Worm (Caenorhabditis elegans) whole organism, L1 larva: ENCODE results near the gene sec-6.
A peak's percentile ranks its signal among the peaks of the same experiment; 100 is the strongest.

Source experiments
- C04F5.9 ChIP-seq: sonication (generic microtip); optimal IDR thresholded peaks from 2 replicates; lab custom pipeline; 2016; ENCODE audit warnings: missing genetic modification characterization, missing compliant biosample characterization
- F16B12.6 ChIP-seq: fragments of 150-350 bp; optimal IDR thresholded peaks from 2 replicates; lab custom pipeline; 2014; ENCODE audit warnings: missing biosample characterization, missing genetic modification characterization
- aha-1 ChIP-seq: fragments of 150-350 bp; optimal IDR thresholded peaks from 2 replicates; lab custom pipeline; 2014; ENCODE audit warnings: missing biosample characterization, missing genetic modification characterization
- alr-1 ChIP-seq: fragments of 200-800 bp; sonication (Bioruptor generic); optimal IDR thresholded peaks from 2 replicates; lab custom pipeline; 2018; ENCODE audit warnings: borderline replicate concordance, mild to moderate bottlenecking, missing genetic modification characterization, missing compliant biosample characterization
- ama-1 ChIP-seq: fragments of 150-350 bp; optimal IDR thresholded peaks from 2 replicates; lab custom pipeline; 2014
- blmp-1 ChIP-seq: fragments of 150-350 bp; optimal IDR thresholded peaks from 2 replicates; lab custom pipeline; 2014; ENCODE audit warnings: missing biosample characterization, missing genetic modification characterization
- ceh-63 ChIP-seq: fragments of 200-800 bp; sonication (Bioruptor generic); optimal IDR thresholded peaks from 2 replicates; lab custom pipeline; 2018; ENCODE audit warnings: mild to moderate bottlenecking, missing genetic modification characterization, missing compliant biosample characterization
- ceh-8 ChIP-seq: fragments of 200-800 bp; sonication (Bioruptor generic); optimal IDR thresholded peaks from 2 replicates; lab custom pipeline; 2018; ENCODE audit warnings: mild to moderate bottlenecking, missing genetic modification characterization, moderate library complexity, missing compliant biosample characterization
- ceh-90 ChIP-seq: sonication (generic microtip); optimal IDR thresholded peaks from 2 replicates; lab custom pipeline; 2016; ENCODE audit warnings: missing genetic modification characterization, missing compliant biosample characterization
- dpl-1 ChIP-seq, 3 experiments: fragments of 150-350 bp in 2 of 3; sonication (generic microtip) in 1 of 3; optimal IDR thresholded peaks; 2 replicates each; lab custom pipeline; 2014 to 2017; ENCODE audit warnings: missing biosample characterization in 3 of 3, missing genetic modification characterization in 3 of 3, missing genetic modification reagents in 3 of 3
- dsc-1 ChIP-seq: sonication (generic microtip); optimal IDR thresholded peaks from 2 replicates; lab custom pipeline; 2016; ENCODE audit warnings: mild to moderate bottlenecking, missing genetic modification characterization, missing compliant biosample characterization
- efl-1 ChIP-seq, 4 experiments: fragments of 150-350 bp; optimal IDR thresholded peaks in 3 of 4; peaks in 1 of 4; 1 replicate in 1 of 4; 2 replicates in 3 of 4; lab custom pipeline; 2014; ENCODE audit warnings: missing biosample characterization in 2 of 4, missing genetic modification characterization in 2 of 4, missing genetic modification reagents in 2 of 4
- efl-3 ChIP-seq: fragments of 200-800 bp; sonication (Bioruptor generic); optimal IDR thresholded peaks from 2 replicates; lab custom pipeline; 2018; ENCODE audit warnings: mild to moderate bottlenecking, missing genetic modification characterization, missing compliant biosample characterization
- egl-13 ChIP-seq: sonication (generic microtip); optimal IDR thresholded peaks from 2 replicates; lab custom pipeline; 2016; ENCODE audit warnings: missing genotype, missing genetic modification reagents, missing genetic modification characterization, missing compliant biosample characterization
- elt-2 ChIP-seq: sonication (generic microtip); optimal IDR thresholded peaks from 2 replicates; lab custom pipeline; 2016; ENCODE audit warnings: missing genetic modification characterization, mild to moderate bottlenecking, inconsistent platforms, missing compliant biosample characterization, missing genetic modification reagents
- ets-5 ChIP-seq: fragments of 200-800 bp; sonication (Bioruptor generic); IDR thresholded peaks from 2 replicates; pipeline ENCODE4 v1.3.6; 2022; ENCODE audit warnings: missing genetic modification characterization, missing compliant biosample characterization
- fkh-8 ChIP-seq: sonication (generic microtip); optimal IDR thresholded peaks from 2 replicates; lab custom pipeline; 2016; ENCODE audit warnings: mild to moderate bottlenecking, missing genetic modification characterization, missing compliant biosample characterization
- grh-1 ChIP-seq: fragments of 200-800 bp; sonication (Bioruptor generic); IDR thresholded peaks from 2 replicates; pipeline ENCODE4 v1.3.6; 2022; ENCODE audit warnings: missing genetic modification reagents, missing genetic modification characterization, missing compliant biosample characterization
- hlh-17 ChIP-seq: fragments of 200-800 bp; sonication (Bioruptor generic); optimal IDR thresholded peaks from 2 replicates; lab custom pipeline; 2018; ENCODE audit warnings: missing genetic modification characterization, mild to moderate bottlenecking, missing compliant biosample characterization, moderate library complexity, borderline replicate concordance
- hlh-4 ChIP-seq: sonication (generic microtip); optimal IDR thresholded peaks from 2 replicates; lab custom pipeline; 2016; ENCODE audit warnings: mild to moderate bottlenecking, missing genetic modification characterization, missing compliant biosample characterization
- hpl-2 ChIP-seq: fragments of 150-350 bp; optimal IDR thresholded peaks from 2 replicates; lab custom pipeline; 2014; ENCODE audit warnings: missing biosample characterization, missing genetic modification reagents, missing genetic modification characterization
- irx-1 ChIP-seq: sonication (generic microtip); optimal IDR thresholded peaks from 2 replicates; lab custom pipeline; 2016; ENCODE audit warnings: missing genetic modification characterization, missing compliant biosample characterization
- jun-1 ChIP-seq: fragments of 150-350 bp; optimal IDR thresholded peaks from 2 replicates; lab custom pipeline; 2014; ENCODE audit warnings: missing biosample characterization, missing genetic modification reagents, missing genetic modification characterization
- lin-13 ChIP-seq: fragments of 150-350 bp; optimal IDR thresholded peaks from 2 replicates; lab custom pipeline; 2014; ENCODE audit warnings: missing biosample characterization, missing genetic modification reagents, missing genetic modification characterization
- lin-14 ChIP-seq: fragments of 200-800 bp; sonication (Bioruptor generic); optimal IDR thresholded peaks from 2 replicates; lab custom pipeline; 2018; ENCODE audit warnings: mild to moderate bottlenecking, missing genetic modification characterization, moderate library complexity, missing compliant biosample characterization
- lin-15B ChIP-seq: fragments of 150-350 bp; sonication (generic microtip); optimal IDR thresholded peaks from 3 replicates; lab custom pipeline; 2014; ENCODE audit warnings: missing biosample characterization, missing genetic modification characterization
- lin-39 ChIP-seq: fragments of 150-350 bp; optimal IDR thresholded peaks from 2 replicates; lab custom pipeline; 2014; ENCODE audit warnings: missing biosample characterization, missing genetic modification reagents, missing genetic modification characterization
- lir-3 ChIP-seq: sonication (generic microtip); optimal IDR thresholded peaks from 2 replicates; lab custom pipeline; 2016; ENCODE audit warnings: mild to moderate bottlenecking, missing genetic modification characterization, moderate library complexity, missing compliant biosample characterization; ENCODE audit not compliant: poor library complexity
- mab-9 ChIP-seq: fragments of 200-800 bp; sonication (Bioruptor generic); IDR thresholded peaks from 2 replicates; pipeline ENCODE4 v1.3.6; 2022; ENCODE audit warnings: missing genetic modification reagents, missing genetic modification characterization, missing compliant biosample characterization
- mdl-1 ChIP-seq, 2 experiments: fragments of 150-350 bp; optimal IDR thresholded peaks; 2 replicates each; lab custom pipeline; 2014 to 2017; ENCODE audit warnings: missing biosample characterization in 2 of 2, missing genetic modification characterization in 2 of 2, inconsistent platforms in 1 of 2
- nhr-12 ChIP-seq: sonication (generic microtip); optimal IDR thresholded peaks from 2 replicates; lab custom pipeline; 2017; ENCODE audit warnings: missing biosample characterization, missing genetic modification characterization
- nhr-20 ChIP-seq: sonication (generic microtip); optimal IDR thresholded peaks from 2 replicates; lab custom pipeline; 2016; ENCODE audit warnings: mild to moderate bottlenecking, missing genetic modification characterization, missing compliant biosample characterization
- nhr-28 ChIP-seq: fragments of 150-350 bp; optimal IDR thresholded peaks from 2 replicates; lab custom pipeline; 2014; ENCODE audit warnings: missing biosample characterization, missing genetic modification characterization
- nhr-71 ChIP-seq: sonication (generic microtip); optimal IDR thresholded peaks from 2 replicates; lab custom pipeline; 2016; ENCODE audit warnings: mild to moderate bottlenecking, missing genetic modification characterization, moderate library complexity, missing compliant biosample characterization
- nhr-77 ChIP-seq: fragments of 150-350 bp; optimal IDR thresholded peaks from 2 replicates; lab custom pipeline; 2014; ENCODE audit warnings: missing biosample characterization, missing genetic modification characterization
- nhr-84 ChIP-seq: sonication (generic microtip); optimal IDR thresholded peaks from 2 replicates; lab custom pipeline; 2017; ENCODE audit warnings: missing biosample characterization, missing genetic modification characterization
- nhr-85 ChIP-seq: sonication (generic microtip); peaks from one replicate; lab custom pipeline; 2016; ENCODE audit warnings: missing genetic modification characterization, inconsistent platforms, missing compliant biosample characterization
- pax-3 ChIP-seq: fragments of 200-800 bp; sonication (Bioruptor generic); optimal IDR thresholded peaks from 2 replicates; lab custom pipeline; 2018; ENCODE audit warnings: mild to moderate bottlenecking, missing genetic modification characterization, moderate library complexity, missing compliant biosample characterization
- pqm-1 ChIP-seq: sonication (generic microtip); optimal IDR thresholded peaks from 3 replicates; lab custom pipeline; 2017; ENCODE audit warnings: missing biosample characterization, missing genetic modification characterization
- snpc-4 ChIP-seq: fragments of 150-350 bp; optimal IDR thresholded peaks from 2 replicates; lab custom pipeline; 2014; ENCODE audit warnings: missing biosample characterization, missing genetic modification characterization
- snu-23 ChIP-seq: sonication (generic microtip); optimal IDR thresholded peaks from 2 replicates; lab custom pipeline; 2016; ENCODE audit warnings: missing genetic modification characterization, missing compliant biosample characterization
- sox-4 ChIP-seq: sonication (generic microtip); optimal IDR thresholded peaks from 2 replicates; lab custom pipeline; 2016; ENCODE audit warnings: missing genetic modification characterization, missing compliant biosample characterization
- sptf-1 ChIP-seq: fragments of 150-350 bp; optimal IDR thresholded peaks from 2 replicates; lab custom pipeline; 2014; ENCODE audit warnings: missing biosample characterization, missing genetic modification characterization
- sup-37 ChIP-seq: fragments of 200-800 bp; sonication (Bioruptor generic); optimal IDR thresholded peaks from 2 replicates; lab custom pipeline; 2018; ENCODE audit warnings: mild to moderate bottlenecking, missing genetic modification characterization, missing compliant biosample characterization
- unc-130 ChIP-seq: fragments of 150-350 bp; optimal IDR thresholded peaks from 2 replicates; lab custom pipeline; 2017; ENCODE audit warnings: missing biosample characterization, missing genetic modification characterization, inconsistent platforms
- unc-30 ChIP-seq: sonication (generic microtip); optimal IDR thresholded peaks from 2 replicates; lab custom pipeline; 2017; ENCODE audit warnings: missing biosample characterization, missing genetic modification characterization
- unc-86 ChIP-seq: sonication (generic microtip); optimal IDR thresholded peaks from 2 replicates; lab custom pipeline; 2016; ENCODE audit warnings: missing genetic modification characterization, missing compliant biosample characterization
- unc-98 ChIP-seq: fragments of 200-800 bp; sonication (Bioruptor generic); IDR thresholded peaks from 2 replicates; pipeline ENCODE4 v1.3.6; 2022; ENCODE audit warnings: missing genetic modification characterization, missing compliant biosample characterization
- vab-15 ChIP-seq: sonication (generic microtip); optimal IDR thresholded peaks from 2 replicates; lab custom pipeline; 2017; ENCODE audit warnings: missing genotype, mild to moderate bottlenecking, missing genetic modification characterization, missing compliant biosample characterization
- xbp-1 ChIP-seq: sonication (generic microtip); optimal IDR thresholded peaks from 2 replicates; lab custom pipeline; 2016; ENCODE audit warnings: missing genetic modification characterization, missing compliant biosample characterization
- zag-1 ChIP-seq: fragments of 150-350 bp; optimal IDR thresholded peaks from 2 replicates; lab custom pipeline; 2014; ENCODE audit warnings: missing biosample characterization, missing genetic modification characterization
- ztf-11 ChIP-seq, 2 experiments: sonication (generic microtip); optimal IDR thresholded peaks; 2 replicates each; lab custom pipeline; 2016 to 2017; ENCODE audit warnings: missing genetic modification characterization in 2 of 2, missing biosample characterization in 1 of 2, missing compliant biosample characterization in 1 of 2
- ztf-4 ChIP-seq: fragments of 150-350 bp; optimal IDR thresholded peaks from 2 replicates; lab custom pipeline; 2014; ENCODE audit warnings: missing biosample characterization, missing genetic modification characterization

Gene sec-6

DNA sequence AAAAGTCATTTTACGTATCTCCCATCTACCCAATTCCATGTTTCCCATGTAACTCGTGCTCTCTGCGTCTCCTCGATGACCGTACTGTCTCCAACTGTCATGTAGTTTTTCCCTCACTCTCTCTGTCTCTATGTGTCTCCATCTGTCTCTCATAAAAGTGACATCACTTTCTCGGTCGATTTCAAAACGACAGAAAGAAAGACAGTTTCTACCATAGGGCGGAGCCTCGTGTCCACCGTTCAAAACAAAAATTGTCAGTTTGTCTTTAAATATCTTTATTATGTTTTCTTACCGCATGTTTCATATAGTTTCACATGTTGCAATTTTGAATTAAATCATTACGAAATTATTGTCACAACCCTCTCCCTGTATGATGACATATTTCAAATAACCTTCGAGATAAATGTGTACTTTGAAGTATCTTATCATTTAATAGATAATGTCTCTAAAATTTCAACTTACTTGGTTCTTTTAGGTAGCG is 29.1 kb upstream of the sec-6 start (continued):
- TF ChIP-seq mdl-1 (tag; optimal IDR thresholded peaks at IDR 0.05; lab: Kevin White, UChicago) = peak in 1 of 2 experiments; percentile 87
- TF ChIP-seq nhr-84 (tag; lab: Kevin White, UChicago) = no peak
- no peak for TF ChIP-seq ceh-8 (GFP tag; lab: Kevin White, UChicago)
- TF ChIP-seq ceh-90 = no peak
- TF ChIP-seq nhr-28 = no peak
- TF ChIP-seq unc-86 = peak; percentile 57
- no peak for TF ChIP-seq sox-4 (tag; lab: Kevin White, UChicago)
- no peak for TF ChIP-seq ets-5
- TF ChIP-seq hpl-2 = no peak
- TF ChIP-seq aha-1 (tag; lab: Kevin White, UChicago) = no peak
- peak; percentile 77 to 81 for TF ChIP-seq efl-1 (optimal IDR thresholded peaks at IDR 0.05; lab: Kevin White, UChicago)
- peak; percentile 44 to 95 for TF ChIP-seq efl-1 (GFP tag; optimal IDR thresholded peaks at IDR 0.05 in 1 of 2; lab: Kevin White, UChicago)
- TF ChIP-seq ztf-4 (tag; lab: Kevin White, UChicago) = peak; percentile 53
- peak; percentile 92 for TF ChIP-seq snu-23 (GFP tag; lab: Kevin White, UChicago)
- TF ChIP-seq efl-3 = no peak
- TF ChIP-seq xbp-1 (tag; lab: Kevin White, UChicago) = peak; percentile 65
- peak; percentile 79 for TF ChIP-seq grh-1
- TF ChIP-seq dsc-1 = peak; percentile 86
- peak; percentile 36 for TF ChIP-seq C04F5.9
- no peak for TF ChIP-seq hlh-17 (GFP tag; lab: Kevin White, UChicago)
- peak; percentile 25 for TF ChIP-seq snpc-4 (tag; lab: Kevin White, UChicago)
- TF ChIP-seq pqm-1 (tag; lab: Kevin White, UChicago) = no peak
- peak; percentile 100 for TF ChIP-seq nhr-85
- TF ChIP-seq elt-2 (tag; lab: Kevin White, UChicago) = peak; percentile 89
- no peak for TF ChIP-seq unc-130 (tag; lab: Kevin White, UChicago)
- TF ChIP-seq F16B12.6 = no peak
- peak; percentile 15 for TF ChIP-seq sup-37
- TF ChIP-seq alr-1 (tag; lab: Kevin White, UChicago) = no peak
- peak; percentile 49 to 59 (median 51) for TF ChIP-seq dpl-1 (GFP tag; optimal IDR thresholded peaks at IDR 0.05; lab: Kevin White, UChicago)
- peak; percentile 94 for TF ChIP-seq lin-14
- TF ChIP-seq blmp-1 = peak; percentile 94
- no peak for TF ChIP-seq sptf-1 (tag; lab: Kevin White, UChicago)
- TF ChIP-seq mab-9 = peak; percentile 49; the same call in 1 of the 2 replicates
- no peak for TF ChIP-seq unc-98
- TF ChIP-seq jun-1 (tag; lab: Kevin White, UChicago) = peak; percentile 83
- TF ChIP-seq lir-3 (tag; lab: Kevin White, UChicago) = peak; percentile 41
- peak; percentile 96 for TF ChIP-seq nhr-71 (tag; lab: Kevin White, UChicago)
- TF ChIP-seq lin-39 (tag; lab: Kevin White, UChicago) = peak; percentile 22
- peak; percentile 79 for TF ChIP-seq irx-1 (tag; lab: Kevin White, UChicago)
- TF ChIP-seq nhr-20 (tag; lab: Kevin White, UChicago) = peak; percentile 95
- TF ChIP-seq ztf-11 (tag; optimal IDR thresholded peaks at IDR 0.05; lab: Kevin White, UChicago) = peak in 1 of 2 experiments; percentile 9
- no peak for TF ChIP-seq nhr-12 (tag; lab: Kevin White, UChicago)
- TF ChIP-seq fkh-8 (tag; lab: Kevin White, UChicago) = peak; percentile 49
- TF ChIP-seq egl-13 (tag; lab: Kevin White, UChicago) = peak; percentile 67
- TF ChIP-seq lin-15B (tag; lab: Kevin White, UChicago) = no peak
- TF ChIP-seq ceh-63 (GFP tag; lab: Kevin White, UChicago) = no peak
- no peak for TF ChIP-seq vab-15 (tag; lab: Kevin White, UChicago)
- peak; percentile 39 for TF ChIP-seq ama-1 (lab: Kevin White, UChicago)
- peak; percentile 89 for TF ChIP-seq nhr-77 (tag; lab: Kevin White, UChicago)
- no peak for TF ChIP-seq zag-1 (tag; lab: Kevin White, UChicago)
- no peak for TF ChIP-seq hlh-4 (tag; lab: Kevin White, UChicago)
- peak; percentile 56 for TF ChIP-seq pax-3 (tag; lab: Kevin White, UChicago)
- peak; percentile 73 for TF ChIP-seq lin-13 (GFP tag; lab: Kevin White, UChicago)
- TF ChIP-seq unc-30 = no peak
